Worm (Caenorhabditis elegans) whole organism, L4 larva: ENCODE measurements around the gene leo-1.

Source experiments
- aha-1 ChIP-seq: fragments of 150-350 bp; peaks from one replicate; lab custom pipeline; 2014; ENCODE audit warnings: missing biosample characterization, missing genetic modification characterization
- mdl-1 ChIP-seq, 2 experiments: fragments of 150-350 bp in 1 of 2; sonication (generic microtip) in 1 of 2; optimal IDR thresholded peaks; 2 replicates each; lab custom pipeline; 2014 to 2017; ENCODE audit warnings: missing biosample characterization in 2 of 2, missing genetic modification characterization in 2 of 2

Gene leo-1

ce11 chrIV:11284102-11284531, 45.1 kb downstream of the leo-1 start (continued):
- TF ChIP-seq aha-1 (tag; lab: Kevin White, UChicago), result peak; percentile 71
- TF ChIP-seq mdl-1 (tag; optimal IDR thresholded peaks at IDR 0.05; lab: Kevin White, UChicago), result peak in 1 of 2 experiments; percentile 58
